Worm (Caenorhabditis elegans) whole organism, L3 larva: ENCODE data around the gene dop-2.

Experiments
- R02D3.7 ChIP-seq: fragments of 150-350 bp; optimal IDR thresholded peaks from 2 replicates; lab custom pipeline; 2014; ENCODE audit warnings: missing biosample characterization, missing genetic modification characterization
- ZK546.5 ChIP-seq: sonication (generic microtip); optimal IDR thresholded peaks from 2 replicates; lab custom pipeline; 2017; ENCODE audit warnings: missing biosample characterization, missing genetic modification characterization
- aly-2 ChIP-seq: fragments of 150-350 bp; optimal IDR thresholded peaks from 2 replicates; lab custom pipeline; 2014; ENCODE audit warnings: missing biosample characterization, missing genetic modification characterization
- ceh-28 ChIP-seq: fragments of 150-350 bp; optimal IDR thresholded peaks from 2 replicates; lab custom pipeline; 2014; ENCODE audit warnings: missing biosample characterization, missing genetic modification reagents, missing genetic modification characterization
- ceh-82 ChIP-seq: fragments of 150-350 bp; optimal IDR thresholded peaks from 2 replicates; lab custom pipeline; 2014; ENCODE audit warnings: missing biosample characterization, missing genetic modification characterization
- ceh-9 ChIP-seq: sonication (generic microtip); optimal IDR thresholded peaks from 2 replicates; lab custom pipeline; 2018; ENCODE audit warnings: missing biosample characterization, missing genetic modification characterization
- daf-12 ChIP-seq: fragments of 150-350 bp; optimal IDR thresholded peaks from 2 replicates; lab custom pipeline; 2014; ENCODE audit warnings: missing biosample characterization, missing genetic modification reagents, missing genetic modification characterization
- egl-27 ChIP-seq: sonication (generic microtip); optimal IDR thresholded peaks from 4 replicates; lab custom pipeline; 2017; ENCODE audit warnings: missing biosample characterization, missing genetic modification reagents, missing genetic modification characterization
- egl-5 ChIP-seq: fragments of 150-350 bp; optimal IDR thresholded peaks from 2 replicates; lab custom pipeline; 2017; ENCODE audit warnings: missing biosample characterization, missing genetic modification reagents, missing genetic modification characterization, inconsistent platforms
- elt-1 ChIP-seq: fragments of 150-350 bp; optimal IDR thresholded peaks from 2 replicates; lab custom pipeline; 2014; ENCODE audit warnings: missing biosample characterization, missing genetic modification characterization
- elt-2 ChIP-seq: sonication (generic microtip); optimal IDR thresholded peaks from 2 replicates; lab custom pipeline; 2016; ENCODE audit warnings: missing genetic modification reagents, mild to moderate bottlenecking, missing genetic modification characterization, missing compliant biosample characterization
- elt-3 ChIP-seq, 3 experiments: fragments of 150-350 bp in 1 of 3; sonication (generic microtip) in 2 of 3; optimal IDR thresholded peaks; 2 replicates in 2 of 3; 4 replicates in 1 of 3; lab custom pipeline; 2014 to 2017; ENCODE audit warnings: missing biosample characterization in 3 of 3, missing genetic modification characterization in 3 of 3
- fkh-2 ChIP-seq: fragments of 150-350 bp; optimal IDR thresholded peaks from 2 replicates; lab custom pipeline; 2014; ENCODE audit warnings: missing biosample characterization, missing genetic modification reagents, missing genetic modification characterization
- fos-1 ChIP-seq: fragments of 150-350 bp; optimal IDR thresholded peaks from 2 replicates; lab custom pipeline; 2014; ENCODE audit warnings: missing biosample characterization, missing genetic modification characterization
- hmg-11 ChIP-seq: sonication (generic microtip); optimal IDR thresholded peaks from 2 replicates; lab custom pipeline; 2016; ENCODE audit warnings: missing genetic modification characterization, missing compliant biosample characterization
- jun-1 ChIP-seq: fragments of 150-350 bp; optimal IDR thresholded peaks from 2 replicates; lab custom pipeline; 2014; ENCODE audit warnings: missing biosample characterization, missing genetic modification reagents, missing genetic modification characterization
- lin-39 ChIP-seq: fragments of 150-350 bp; optimal IDR thresholded peaks from 2 replicates; lab custom pipeline; 2018; ENCODE audit warnings: missing biosample characterization, missing genetic modification reagents, missing genetic modification characterization
- lsy-12 ChIP-seq: sonication (generic microtip); optimal IDR thresholded peaks from 2 replicates; lab custom pipeline; 2016; ENCODE audit warnings: mild to moderate bottlenecking, missing genetic modification characterization, missing compliant biosample characterization
- mdl-1 ChIP-seq: fragments of 150-350 bp; optimal IDR thresholded peaks from 2 replicates; lab custom pipeline; 2014; ENCODE audit warnings: missing biosample characterization, missing genetic modification characterization
- mml-1 ChIP-seq: fragments of 150-350 bp; sonication (generic microtip); optimal IDR thresholded peaks from 3 replicates; lab custom pipeline; 2014; ENCODE audit warnings: missing biosample characterization, missing genetic modification characterization
- nfya-1 ChIP-seq: sonication (generic microtip); optimal IDR thresholded peaks from 2 replicates; lab custom pipeline; 2017; ENCODE audit warnings: missing genetic modification characterization, mild to moderate bottlenecking, missing compliant biosample characterization, antibody characterized with exemption, moderate library complexity; ENCODE audit not compliant: insufficient read depth
- nhr-11 ChIP-seq: fragments of 150-350 bp; optimal IDR thresholded peaks from 2 replicates; lab custom pipeline; 2014; ENCODE audit warnings: missing biosample characterization, missing genetic modification characterization
- nhr-12 ChIP-seq: fragments of 150-350 bp; optimal IDR thresholded peaks from 2 replicates; lab custom pipeline; 2014; ENCODE audit warnings: missing biosample characterization, missing genetic modification characterization
- nhr-23 ChIP-seq: fragments of 150-350 bp; optimal IDR thresholded peaks from 2 replicates; lab custom pipeline; 2014; ENCODE audit warnings: missing biosample characterization, missing genetic modification reagents, missing genetic modification characterization
- nhr-25 ChIP-seq: sonication (generic microtip); optimal IDR thresholded peaks from 2 replicates; lab custom pipeline; 2017; ENCODE audit warnings: missing biosample characterization, missing genetic modification characterization
- nhr-43 ChIP-seq: sonication (generic microtip); optimal IDR thresholded peaks from 2 replicates; lab custom pipeline; 2016; ENCODE audit warnings: mild to moderate bottlenecking, missing genetic modification characterization, missing compliant biosample characterization; ENCODE audit not compliant: poor library complexity, severe bottlenecking
- nhr-77 ChIP-seq: fragments of 150-350 bp; optimal IDR thresholded peaks from 2 replicates; lab custom pipeline; 2014; ENCODE audit warnings: missing biosample characterization, missing genetic modification characterization
- pha-4 ChIP-seq: fragments of 150-350 bp; optimal IDR thresholded peaks from 2 replicates; lab custom pipeline; 2014; ENCODE audit warnings: missing biosample characterization, missing genetic modification reagents, missing genetic modification characterization
- sea-2 ChIP-seq: fragments of 150-350 bp; sonication (generic microtip); optimal IDR thresholded peaks from 4 replicates; lab custom pipeline; 2014; ENCODE audit warnings: missing biosample characterization, missing genetic modification reagents, missing genetic modification characterization
- skn-1 ChIP-seq: fragments of 150-350 bp; optimal IDR thresholded peaks from 2 replicates; lab custom pipeline; 2014; ENCODE audit warnings: missing biosample characterization, missing genetic modification characterization
- snpc-4 ChIP-seq: fragments of 150-350 bp; optimal IDR thresholded peaks from 2 replicates; lab custom pipeline; 2014; ENCODE audit warnings: missing biosample characterization, missing genetic modification characterization
- tbx-2 ChIP-seq: sonication (generic microtip); optimal IDR thresholded peaks from 2 replicates; lab custom pipeline; 2016; ENCODE audit warnings: mild to moderate bottlenecking, missing genetic modification characterization, missing compliant biosample characterization
- unc-39 ChIP-seq: sonication (generic microtip); optimal IDR thresholded peaks from 4 replicates; lab custom pipeline; 2017; ENCODE audit warnings: missing biosample characterization, missing genetic modification characterization
- unc-62 ChIP-seq: fragments of 150-350 bp; sonication (generic microtip); optimal IDR thresholded peaks from 4 replicates; lab custom pipeline; 2014; ENCODE audit warnings: missing biosample characterization, missing genetic modification reagents, missing genetic modification characterization
- zag-1 ChIP-seq: fragments of 150-350 bp; optimal IDR thresholded peaks from 2 replicates; lab custom pipeline; 2014; ENCODE audit warnings: missing biosample characterization, missing genetic modification characterization
- ztf-4 ChIP-seq: fragments of 150-350 bp; optimal IDR thresholded peaks from 2 replicates; lab custom pipeline; 2014; ENCODE audit warnings: missing biosample characterization, missing genetic modification characterization

dop-2 gene

DNA sequence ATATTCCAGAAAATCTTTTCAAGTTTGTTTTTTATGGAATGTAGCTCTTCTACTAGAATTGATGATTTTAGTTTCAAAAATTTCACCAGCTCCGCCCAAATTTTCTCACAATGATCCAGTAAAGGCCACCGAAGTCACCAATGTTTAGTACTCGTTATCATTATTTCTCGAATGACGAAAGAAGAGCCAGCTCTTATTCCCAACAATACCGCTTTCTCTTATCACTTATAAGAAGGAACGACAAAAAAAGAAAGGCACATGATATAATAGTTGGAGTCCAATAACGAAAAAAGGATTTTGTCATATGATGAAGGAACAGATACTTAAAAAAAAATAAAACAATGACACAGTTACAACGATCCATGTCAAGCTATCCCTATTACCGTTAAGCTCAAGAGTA is 37.3 kb upstream of the dop-2 start:
- TF ChIP-seq pha-4 (tag; lab: Kevin White, UChicago) = no peak
- TF ChIP-seq elt-2 (tag; lab: Kevin White, UChicago) = peak; percentile 36
- TF ChIP-seq skn-1 (tag; lab: Kevin White, UChicago) = no peak
- TF ChIP-seq, all 47 proteins: peak for 1

DNA sequence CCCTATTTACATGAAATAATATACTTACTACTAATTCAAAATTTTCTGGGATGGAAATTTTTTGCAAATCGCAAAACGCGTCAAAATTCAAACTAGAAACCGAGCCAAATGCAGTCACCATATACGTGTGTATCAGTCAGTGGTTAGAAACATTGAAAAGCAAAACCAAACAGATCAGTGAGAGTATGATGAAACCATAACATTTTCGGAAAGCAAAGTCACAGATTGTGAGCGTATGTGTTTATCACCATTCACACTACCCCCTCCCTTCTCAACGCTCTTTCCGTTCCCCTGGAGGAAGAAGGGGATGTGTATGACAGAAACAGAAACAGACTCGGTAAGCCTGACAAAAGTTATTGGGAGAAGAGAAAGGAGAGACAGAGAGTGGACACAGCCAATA is 36.7 kb upstream of the dop-2 start:
- TF ChIP-seq ztf-4 (tag; lab: Kevin White, UChicago) (no peak), elt-1 (tag; lab: Kevin White, UChicago) (no peak), fkh-2 (tag; lab: Kevin White, UChicago) (no peak), jun-1 (no peak), nfya-1 (no peak), elt-2 (tag; lab: Kevin White, UChicago) (no peak), R02D3.7 (tag; lab: Kevin White, UChicago) (no peak), egl-5 (no peak), nhr-23 (no peak), ceh-9 (tag; lab: Kevin White, UChicago) (no peak), zag-1 (tag; lab: Kevin White, UChicago) (no peak), skn-1 (tag; lab: Kevin White, UChicago) (no peak), nhr-25 (tag; lab: Kevin White, UChicago) (no peak), mml-1 (tag; lab: Kevin White, UChicago) (no peak), unc-62 (GFP tag; lab: Kevin White, UChicago) (no peak), lin-39 (tag; lab: Kevin White, UChicago) (no peak), ZK546.5 (tag; lab: Kevin White, UChicago) (no peak)
- TF ChIP-seq, all 47 proteins: peak for 0

DNA sequence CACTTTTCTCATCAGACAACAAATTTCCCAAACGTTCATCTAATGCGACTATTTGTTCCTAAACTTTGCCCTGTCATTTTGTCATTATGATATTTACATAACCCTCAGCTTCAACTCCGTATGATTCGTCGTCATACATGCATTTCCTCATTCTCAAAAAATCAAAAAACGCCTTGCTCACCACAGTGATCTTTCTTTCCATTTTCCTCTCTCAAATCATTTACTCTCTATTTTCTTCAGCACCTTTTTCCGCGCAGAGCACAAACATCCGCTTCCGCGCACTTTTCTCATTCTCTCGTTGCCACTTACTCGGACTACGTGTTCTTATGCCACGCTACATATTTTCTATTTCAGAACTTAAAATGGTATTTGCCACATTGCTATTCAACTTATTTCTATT is 31.4 kb upstream of the dop-2 start, which contains the start of gene F25B3.2:
F25B3.2 (plus strand) TSS at position 301 of the 400 bp plus-strand sequence.
- TF ChIP-seq nfya-1 = no peak
- no peak for TF ChIP-seq hmg-11
- TF ChIP-seq ceh-9 (tag; lab: Kevin White, UChicago) = no peak
- TF ChIP-seq nhr-43 (tag; lab: Kevin White, UChicago) = no peak
- no peak for TF ChIP-seq snpc-4
- TF ChIP-seq nhr-11 (tag; lab: Kevin White, UChicago) = no peak

DNA sequence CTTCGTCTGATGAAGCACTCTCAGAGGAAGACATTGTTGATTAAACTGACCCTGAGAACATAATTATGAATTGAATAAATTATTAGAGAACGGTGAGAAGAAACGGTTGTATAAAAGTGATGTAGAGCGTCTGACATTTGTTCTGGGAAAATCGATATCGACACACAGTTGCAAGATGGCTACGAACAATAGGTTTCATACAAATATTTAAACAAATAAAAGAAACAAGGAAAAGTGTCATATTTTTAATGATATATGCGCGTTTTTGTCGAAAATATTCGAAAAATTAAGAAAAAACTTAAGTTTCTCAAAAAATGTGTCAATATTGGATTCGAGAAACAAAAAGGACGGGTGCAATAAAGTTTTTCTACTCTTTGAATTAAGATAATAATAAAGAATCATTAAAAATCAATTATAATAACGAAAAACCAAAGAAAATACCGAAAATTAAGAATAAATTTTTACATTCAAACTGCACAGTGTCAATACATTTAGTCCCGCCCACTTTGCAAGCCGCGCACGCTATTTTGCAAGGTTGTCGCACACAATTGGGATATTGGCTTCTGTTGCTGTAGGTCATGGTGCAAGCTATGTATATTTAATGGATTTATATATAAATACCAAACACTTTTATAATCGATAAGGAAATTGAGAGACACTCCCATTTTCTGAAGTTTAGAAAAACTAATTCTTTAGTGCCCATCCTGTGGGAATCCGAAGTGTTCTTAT is 25.6 kb upstream of the dop-2 start, which contains the start of gene rtfo-1:
rtfo-1 (minus strand) TSS at position 51 of the 729 bp plus-strand sequence.
- TF ChIP-seq nhr-12 (tag; lab: Kevin White, UChicago) (no peak), elt-2 (tag; lab: Kevin White, UChicago) (peak; percentile 4), fos-1 (no peak), nhr-23 (peak; percentile 35), snpc-4 (peak; percentile 4), pha-4 (tag; lab: Kevin White, UChicago) (peak; percentile 60), nhr-43 (tag; lab: Kevin White, UChicago) (peak; percentile 45), hmg-11 (peak; percentile 62), lsy-12 (no peak), egl-5 (no peak), nhr-25 (tag; lab: Kevin White, UChicago) (peak; percentile 18)

DNA sequence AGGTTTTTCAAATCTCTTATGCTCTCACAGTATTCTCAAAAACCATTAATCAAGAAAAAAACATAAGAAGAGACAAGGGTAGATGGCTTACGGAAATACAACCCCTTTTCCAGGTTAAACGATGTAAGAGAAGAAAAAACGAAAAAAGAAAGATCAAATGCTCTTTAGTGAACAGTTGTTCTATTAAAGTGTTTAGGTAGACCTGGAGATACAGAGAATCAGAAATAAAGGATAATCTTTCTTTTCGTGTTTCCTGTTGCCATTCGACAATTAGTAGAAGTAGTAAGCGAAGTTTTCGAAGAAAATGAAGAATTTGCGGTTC is 25.1 kb upstream of the dop-2 start, which contains the start of gene K09G1.1:
K09G1.1 (plus strand) TSS at position 223 of the 322 bp plus-strand sequence.
- no peak for TF ChIP-seq ceh-28 (tag; lab: Kevin White, UChicago)
- no peak for TF ChIP-seq daf-12 (tag; lab: Kevin White, UChicago)
- TF ChIP-seq ceh-82 (tag; lab: Kevin White, UChicago) = no peak
- TF ChIP-seq aly-2 (tag; lab: Kevin White, UChicago) = no peak
- TF ChIP-seq egl-27 (tag; lab: Kevin White, UChicago) = no peak
- TF ChIP-seq mdl-1 (tag; lab: Kevin White, UChicago) = no peak
- no peak for TF ChIP-seq nhr-77 (tag; lab: Kevin White, UChicago)
- TF ChIP-seq sea-2 (GFP tag; lab: Kevin White, UChicago) = no peak
- no peak for TF ChIP-seq unc-39 (tag; lab: Kevin White, UChicago)
- no peak for TF ChIP-seq fos-1
- no peak for TF ChIP-seq tbx-2 (tag; lab: Kevin White, UChicago)
- TF ChIP-seq elt-3 (tag; optimal IDR thresholded peaks at IDR 0.05; lab: Kevin White, UChicago) = no peak
